Fruit fly (Drosophila melanogaster) whole organism, embryonic: ENCODE results near the gene Hsp22.

ENCODE experiments used
- Adf1 ChIP-seq: fragments of 200-800 bp; sonication (Bioruptor generic); IDR thresholded peaks from 2 replicates; pipeline ENCODE4 v1.3.6; 2022; ENCODE audit warnings: missing biosample characterization, missing genetic modification characterization
- BEAF-32 ChIP-seq: fragments of 200-800 bp; sonication (Bioruptor generic); optimal IDR thresholded peaks from 3 replicates; lab custom pipeline; 2017; ENCODE audit warnings: missing biosample characterization, missing genetic modification characterization, mild to moderate bottlenecking, moderate library complexity, missing genetic modification reagents
- CG10543 ChIP-seq: fragments of 200-800 bp; sonication (Bioruptor generic); optimal IDR thresholded peaks from 3 replicates; lab custom pipeline; 2017; ENCODE audit warnings: missing biosample characterization, mild to moderate bottlenecking, missing genetic modification characterization, moderate library complexity
- CG12769 ChIP-seq: fragments of 200-800 bp; sonication (Bioruptor generic); optimal IDR thresholded peaks from 2 replicates; lab custom pipeline; 2019; ENCODE audit warnings: missing biosample characterization, mild to moderate bottlenecking, missing genetic modification characterization, moderate library complexity
- CG14860 ChIP-seq: fragments of 200-800 bp; sonication (Bioruptor generic); IDR thresholded peaks from 3 replicates; pipeline ENCODE4 v1.3.6; 2022; ENCODE audit warnings: missing biosample characterization, missing genetic modification characterization; ENCODE audit not compliant: partially characterized antibody
- CG1603 ChIP-seq: fragments of 200-800 bp; sonication (Bioruptor generic); optimal IDR thresholded peaks from 2 replicates; lab custom pipeline; 2019; ENCODE audit warnings: missing biosample characterization, mild to moderate bottlenecking, missing genetic modification characterization, moderate library complexity
- CG17568 ChIP-seq: fragments of 200-800 bp; sonication (Bioruptor generic); optimal IDR thresholded peaks from 2 replicates; lab custom pipeline; 2018; ENCODE audit warnings: missing biosample characterization, mild to moderate bottlenecking, missing genetic modification characterization, moderate library complexity
- CG17802 ChIP-seq: fragments of 200-800 bp; sonication (Bioruptor generic); optimal IDR thresholded peaks from 2 replicates; lab custom pipeline; 2018; ENCODE audit warnings: missing biosample characterization, mild to moderate bottlenecking, missing genetic modification characterization, moderate library complexity
- CG18476 ChIP-seq: fragments of 200-800 bp; sonication (Bioruptor generic); optimal IDR thresholded peaks from 2 replicates; lab custom pipeline; 2016; ENCODE audit warnings: missing biosample characterization, mild to moderate bottlenecking, missing genetic modification characterization
- CG18599 ChIP-seq: fragments of 200-800 bp; sonication (Bioruptor generic); optimal IDR thresholded peaks from 3 replicates; lab custom pipeline; 2017; ENCODE audit warnings: missing biosample characterization, missing genetic modification characterization, mild to moderate bottlenecking, moderate library complexity, missing genetic modification reagents
- CG31365 ChIP-seq: fragments of 200-800 bp; sonication (Bioruptor generic); optimal IDR thresholded peaks from 2 replicates; lab custom pipeline; 2018; ENCODE audit warnings: missing biosample characterization, mild to moderate bottlenecking, missing genetic modification characterization
- CG3163 ChIP-seq: fragments of 200-800 bp; sonication (Bioruptor generic); optimal IDR thresholded peaks from 3 replicates; lab custom pipeline; 2016; ENCODE audit warnings: missing biosample characterization, missing genetic modification characterization
- CG33213 ChIP-seq: fragments of 200-800 bp; sonication (Bioruptor generic); optimal IDR thresholded peaks from 3 replicates; lab custom pipeline; 2016; ENCODE audit warnings: missing biosample characterization, missing genetic modification characterization
- CG34422 ChIP-seq: fragments of 200-800 bp; sonication (Bioruptor generic); IDR thresholded peaks from 3 replicates; pipeline ENCODE4 v1.3.6; 2022; ENCODE audit warnings: missing biosample characterization, missing genetic modification characterization
- CG4282 ChIP-seq: fragments of 200-800 bp; sonication (Bioruptor generic); optimal IDR thresholded peaks from 2 replicates; lab custom pipeline; 2016; ENCODE audit warnings: missing biosample characterization, missing genetic modification characterization
- CG6683 ChIP-seq: fragments of 200-800 bp; sonication (Bioruptor generic); optimal IDR thresholded peaks from 2 replicates; lab custom pipeline; 2017; ENCODE audit warnings: missing biosample characterization, mild to moderate bottlenecking, missing genetic modification characterization, missing genetic modification reagents
- CG6854 ChIP-seq: fragments of 200-800 bp; sonication (Bioruptor generic); optimal IDR thresholded peaks from 3 replicates; lab custom pipeline; 2017; ENCODE audit warnings: missing biosample characterization, mild to moderate bottlenecking, missing genetic modification characterization
- CG8089 ChIP-seq: fragments of 200-800 bp; sonication (Bioruptor generic); optimal IDR thresholded peaks from 3 replicates; lab custom pipeline; 2016; ENCODE audit warnings: missing biosample characterization, missing genetic modification characterization
- Chrac-16 ChIP-seq: fragments of 200-800 bp; sonication (Bioruptor generic); optimal IDR thresholded peaks from 3 replicates; lab custom pipeline; 2016; ENCODE audit warnings: missing biosample characterization, missing genetic modification characterization
- ERR ChIP-seq: fragments of 200-800 bp; sonication (Bioruptor generic); optimal IDR thresholded peaks from 2 replicates; lab custom pipeline; 2016; ENCODE audit warnings: missing biosample characterization, missing genetic modification characterization
- Ets65A ChIP-seq: fragments of 200-800 bp; sonication (Bioruptor generic); peaks from one replicate; lab custom pipeline; 2016; ENCODE audit warnings: missing biosample characterization, missing genetic modification characterization
- HLHmδ ChIP-seq: fragments of 200-800 bp; sonication (Bioruptor generic); optimal IDR thresholded peaks from 2 replicates; lab custom pipeline; 2018; ENCODE audit warnings: missing biosample characterization, mild to moderate bottlenecking, missing genetic modification characterization, moderate library complexity
- MESR4 ChIP-seq: fragments of 200-800 bp; sonication (Bioruptor generic); optimal IDR thresholded peaks from 2 replicates; lab custom pipeline; 2018; ENCODE audit warnings: missing biosample characterization, mild to moderate bottlenecking, missing genetic modification characterization, moderate library complexity
- Med ChIP-seq: fragments of 200-800 bp; sonication (Bioruptor generic); peaks from one replicate; lab custom pipeline; 2016; ENCODE audit warnings: missing biosample characterization, missing genetic modification characterization, mild to moderate bottlenecking, inconsistent platforms, moderate library complexity
- NK7.1 ChIP-seq: fragments of 200-800 bp; sonication (Bioruptor generic); optimal IDR thresholded peaks from 3 replicates; lab custom pipeline; 2016; ENCODE audit warnings: missing biosample characterization, missing genetic modification characterization
- Pdp1 ChIP-seq, 2 experiments: fragments of 200-800 bp; sonication (Bioruptor generic); optimal IDR thresholded peaks; 3 replicates each; lab custom pipeline; 2016; ENCODE audit warnings: missing biosample characterization in 2 of 2, missing genetic modification characterization in 2 of 2, mild to moderate bottlenecking in 1 of 2, moderate library complexity in 1 of 2
- Ssrp ChIP-seq: fragments of 200-800 bp; sonication (Bioruptor generic); optimal IDR thresholded peaks from 2 replicates; lab custom pipeline; 2018; ENCODE audit warnings: missing biosample characterization, mild to moderate bottlenecking, missing genetic modification characterization, moderate library complexity
- Tbp ChIP-seq: fragments of >200 bp; optimal IDR thresholded peaks from 2 replicates; lab custom pipeline; 2018; ENCODE audit warnings: missing biosample characterization, missing genetic modification characterization
- bab2 ChIP-seq: fragments of 200-800 bp; sonication (Bioruptor generic); optimal IDR thresholded peaks from 2 replicates; lab custom pipeline; 2016; ENCODE audit warnings: missing biosample characterization, missing genetic modification characterization
- crp ChIP-seq, 2 experiments: fragments of 200-800 bp; sonication (Bioruptor generic); optimal IDR thresholded peaks; 2 replicates in 1 of 2; 3 replicates in 1 of 2; lab custom pipeline; 2017; ENCODE audit warnings: missing biosample characterization in 2 of 2, missing genetic modification characterization in 2 of 2, mild to moderate bottlenecking in 1 of 2, moderate library complexity in 1 of 2
- cwo ChIP-seq: fragments of 200-800 bp; sonication (Bioruptor generic); optimal IDR thresholded peaks from 3 replicates; lab custom pipeline; 2017; ENCODE audit warnings: missing biosample characterization, missing genetic modification characterization, mild to moderate bottlenecking, moderate library complexity, missing genetic modification reagents
- eyg ChIP-seq: fragments of 200-800 bp; sonication (Bioruptor generic); optimal IDR thresholded peaks from 3 replicates; lab custom pipeline; 2016; ENCODE audit warnings: missing biosample characterization, missing genetic modification characterization
- hbn ChIP-seq: fragments of 200-800 bp; sonication (Bioruptor generic); IDR thresholded peaks from 2 replicates; pipeline ENCODE4 v1.3.6; 2022; ENCODE audit warnings: missing biosample characterization, missing genetic modification characterization; ENCODE audit not compliant: partially characterized antibody
- her ChIP-seq: fragments of 200-800 bp; sonication (Bioruptor generic); optimal IDR thresholded peaks from 2 replicates; lab custom pipeline; 2016; ENCODE audit warnings: missing biosample characterization, missing genetic modification characterization
- ken ChIP-seq: fragments of 200-800 bp; sonication (Bioruptor generic); IDR thresholded peaks from 3 replicates; pipeline ENCODE4 v1.3.6; 2022; ENCODE audit warnings: missing biosample characterization, missing genetic modification characterization
- klu ChIP-seq: fragments of 200-800 bp; sonication (Bioruptor generic); IDR thresholded peaks from 2 replicates; pipeline ENCODE4 v1.3.6; 2022; ENCODE audit warnings: missing biosample characterization, missing genetic modification characterization
- lmd ChIP-seq: fragments of 200-800 bp; sonication (Bioruptor generic); IDR thresholded peaks from 2 replicates; pipeline ENCODE4 v1.3.6; 2022; ENCODE audit warnings: missing biosample characterization, missing genetic modification characterization
- mirr ChIP-seq: fragments of 200-800 bp; sonication (Bioruptor generic); optimal IDR thresholded peaks from 3 replicates; lab custom pipeline; 2018; ENCODE audit warnings: missing biosample characterization, mild to moderate bottlenecking, missing genetic modification characterization
- pan ChIP-seq, 4 experiments: fragments of >200 bp in 3 of 4; fragments of 200-800 bp in 1 of 4; sonication (Bioruptor generic) in 1 of 4; optimal IDR thresholded peaks in 3 of 4; IDR thresholded peaks in 1 of 4; 2 replicates each; pipeline versions ENCODE4 v1.3.6 to Lab custom; 2017 to 2022; ENCODE audit warnings: missing biosample characterization in 2 of 4, missing genetic modification characterization in 2 of 4, mixed read lengths in 1 of 4
- prd ChIP-seq, 3 experiments: fragments of >200 bp in 2 of 3; fragments of 200-800 bp in 1 of 3; sonication (Bioruptor generic) in 1 of 3; optimal IDR thresholded peaks in 2 of 3; IDR thresholded peaks in 1 of 3; 2 replicates in 2 of 3; 3 replicates in 1 of 3; pipeline versions ENCODE4 v1.3.6 to Lab custom; 2017 to 2022; ENCODE audit warnings: missing biosample characterization in 1 of 3, missing genetic modification characterization in 1 of 3
- pzg ChIP-seq: fragments of 200-800 bp; sonication (Bioruptor generic); optimal IDR thresholded peaks from 3 replicates; lab custom pipeline; 2018; ENCODE audit warnings: missing biosample characterization, mild to moderate bottlenecking, missing genetic modification characterization, moderate library complexity
- ranshi ChIP-seq: fragments of 200-800 bp; sonication (Bioruptor generic); IDR thresholded peaks from 2 replicates; pipeline ENCODE4 v1.3.6; 2022; ENCODE audit warnings: missing biosample characterization, missing genetic modification characterization
- run ChIP-seq: fragments of 200-800 bp; sonication (Bioruptor generic); optimal IDR thresholded peaks from 3 replicates; lab custom pipeline; 2018; ENCODE audit warnings: missing biosample characterization, mild to moderate bottlenecking, missing genetic modification characterization
- salm ChIP-seq: fragments of 200-800 bp; sonication (Bioruptor generic); optimal IDR thresholded peaks from 2 replicates; lab custom pipeline; 2018; ENCODE audit warnings: missing biosample characterization, mild to moderate bottlenecking, missing genetic modification characterization
- tll ChIP-seq, 2 experiments: fragments of 200-800 bp in 1 of 2; fragments of >200 bp in 1 of 2; sonication (Bioruptor generic) in 1 of 2; optimal IDR thresholded peaks; 2 replicates each; lab custom pipeline; 2017 to 2019; ENCODE audit warnings: missing biosample characterization in 2 of 2, missing genetic modification characterization in 2 of 2, mild to moderate bottlenecking in 1 of 2, moderate library complexity in 1 of 2
- z ChIP-seq: fragments of 200-800 bp; sonication (Bioruptor generic); IDR thresholded peaks from 3 replicates; pipeline ENCODE4 v1.3.6; 2022; ENCODE audit warnings: missing biosample characterization, missing genetic modification characterization
- zf30C ChIP-seq: fragments of 200-800 bp; sonication (Bioruptor generic); optimal IDR thresholded peaks from 3 replicates; lab custom pipeline; 2018; ENCODE audit warnings: missing biosample characterization, mild to moderate bottlenecking, missing genetic modification characterization

Hsp22 gene

DNA sequence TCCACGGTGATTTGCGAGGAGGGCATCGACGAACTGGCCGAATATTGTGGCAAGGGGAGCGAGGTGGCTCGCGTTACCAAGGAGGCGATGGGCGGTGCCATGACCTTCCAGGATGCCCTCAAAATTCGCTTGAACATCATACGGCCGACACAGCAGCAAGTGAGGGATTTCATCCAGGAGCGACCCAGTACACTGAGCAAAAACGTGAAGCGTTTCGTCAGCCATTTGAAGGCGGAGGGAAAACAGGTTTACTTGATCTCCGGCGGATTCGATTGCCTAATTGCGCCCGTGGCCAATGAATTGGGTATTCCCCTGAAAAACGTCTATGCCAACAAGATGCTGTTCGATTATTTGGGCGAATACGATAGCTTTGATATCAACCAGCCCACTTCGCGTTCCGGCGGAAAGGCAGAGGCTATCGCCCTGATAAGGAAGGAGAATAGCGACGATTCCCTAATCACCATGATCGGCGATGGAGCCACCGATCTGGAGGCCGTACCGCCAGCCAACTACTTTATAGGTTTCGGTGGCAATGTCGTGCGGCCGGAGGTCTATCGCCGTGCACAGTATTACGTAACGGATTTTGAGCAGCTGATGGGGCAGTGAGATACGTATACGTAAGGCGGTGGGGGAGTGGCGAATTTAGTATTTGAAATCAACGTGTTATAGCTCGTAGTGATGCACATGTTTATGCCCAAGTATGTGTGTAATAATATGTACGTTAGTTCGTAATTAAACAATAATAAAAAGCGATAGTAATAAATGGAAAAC lies 51.2 kb downstream of the Hsp22 start (continued):
- TF ChIP-seq CG1603 (no peak), her (GFP tag; lab: Kevin White, UChicago) (no peak), CG12769 (tag; lab: Kevin White, UChicago) (peak; percentile 7), HLHmδ (GFP tag; lab: Kevin White, UChicago) (no peak), CG33213 (GFP tag; lab: Kevin White, UChicago) (no peak), hbn (no peak), CG8089 (GFP tag; lab: Kevin White, UChicago) (no peak), run (tag; lab: Kevin White, UChicago) (no peak), ken (GFP tag; lab: Robert Waterston, UW) (no peak), eyg (GFP tag; lab: Kevin White, UChicago) (no peak), z (GFP tag; lab: Robert Waterston, UW) (0 out of 3 replicates have a peak, but pooled peaks have one; percentile 39), CG17568 (GFP tag; lab: Kevin White, UChicago) (no peak), CG17802 (tag; lab: Kevin White, UChicago) (no peak), lmd (no peak), Tbp (GFP tag; lab: Kevin White, UChicago) (no peak), salm (tag; lab: Kevin White, UChicago) (no peak), CG6854 (GFP tag; lab: Kevin White, UChicago) (no peak), CG14860 (GFP tag; lab: Robert Waterston, UW) (no peak), Med (GFP tag; lab: Kevin White, UChicago) (peak; percentile 69), pan (optimal IDR thresholded peaks at IDR 0.05; lab: Kevin White, UChicago) (no peak), pan (GFP tag; optimal IDR thresholded peaks at IDR 0.05 in 1 of 2, IDR thresholded peaks at IDR 0.05 in 1 of 2) (no peak), MESR4 (peak; percentile 38), NK7.1 (GFP tag; lab: Kevin White, UChicago) (no peak), Pdp1 (GFP tag; optimal IDR thresholded peaks at IDR 0.05; lab: Kevin White, UChicago) (peak in 1 of 2 experiments; percentile 99), Chrac-16 (no peak), CG10543 (GFP tag; lab: Kevin White, UChicago) (peak; percentile 35), CG6683 (GFP tag; lab: Kevin White, UChicago) (no peak), CG3163 (GFP tag; lab: Kevin White, UChicago) (no peak), cwo (no peak), crp (GFP tag; optimal IDR thresholded peaks at IDR 0.05; lab: Kevin White, UChicago) (peak in 1 of 2 experiments; percentile 53), Ets65A (peak; percentile 66), CG34422 (no peak), pzg (GFP tag; lab: Kevin White, UChicago) (peak; percentile 4), Adf1 (no peak), bab2 (GFP tag; lab: Kevin White, UChicago) (no peak), zf30C (GFP tag; lab: Kevin White, UChicago) (peak; percentile 38), prd (optimal IDR thresholded peaks at IDR 0.05; lab: Kevin White, UChicago) (no peak), prd (GFP tag; IDR thresholded peaks at IDR 0.05; lab: Robert Waterston, UW) (0 out of 3 replicates have a peak, but pooled peaks have one; percentile 19), tll (GFP tag; optimal IDR thresholded peaks at IDR 0.05; lab: Kevin White, UChicago) (no peak), klu (GFP tag; lab: Robert Waterston, UW) (no peak), CG18476 (GFP tag; lab: Kevin White, UChicago) (no peak), BEAF-32 (GFP tag; lab: Kevin White, UChicago) (peak; percentile 8), CG4282 (GFP tag; lab: Kevin White, UChicago) (no peak), ERR (GFP tag; lab: Kevin White, UChicago) (no peak), ranshi (GFP tag; lab: Robert Waterston, UW) (no peak), CG31365 (tag; lab: Kevin White, UChicago) (no peak), Ssrp (no peak), CG18599 (GFP tag; lab: Kevin White, UChicago) (no peak), mirr (GFP tag; lab: Kevin White, UChicago) (peak; percentile 37)
